Worm (Caenorhabditis elegans): ENCODE results near the gene R11F4.2.

Gene R11F4.2

ce11 chrII:4062477-4062876 is 20.4 kb upstream of the R11F4.2 start, which contains the start of gene gadr-4:
Gene gadr-4 (minus strand): TSS chrII:4062577.
- TF ChIP-seq nhr-19 (GFP tag; conservative IDR thresholded peaks at IDR 0.05) (no peak), ceh-63 (GFP tag; optimal IDR thresholded peaks at IDR 0.05) (no peak)

- no peak for TF ChIP-seq mdl-1 (tag; optimal IDR thresholded peaks at IDR 0.05)
- TF ChIP-seq C04F5.9 (tag; optimal IDR thresholded peaks at IDR 0.05): no peak
- no peak for TF ChIP-seq isw-1 (GFP tag; IDR thresholded peaks at IDR 0.05)
- no peak for TF ChIP-seq egl-27 (tag; optimal IDR thresholded peaks at IDR 0.05)
- TF ChIP-seq dsc-1 (tag; optimal IDR thresholded peaks at IDR 0.05): no peak
- TF ChIP-seq mab-9 (GFP tag; IDR thresholded peaks at IDR 0.05): no peak
- TF ChIP-seq zip-4 (GFP tag; optimal IDR thresholded peaks at IDR 0.05): no peak
- no peak for TF ChIP-seq ama-1 (optimal IDR thresholded peaks at IDR 0.05)
- no peak for TF ChIP-seq nhr-90 (tag; optimal IDR thresholded peaks at IDR 0.05; ENCODE audit: poor library complexity)
- no peak for TF ChIP-seq efl-1 (optimal IDR thresholded peaks at IDR 0.05)
- no peak for TF ChIP-seq efl-1 (GFP tag; optimal IDR thresholded peaks at IDR 0.05 in 1 of 2)
- no peak for TF ChIP-seq swsn-7 (tag; optimal IDR thresholded peaks at IDR 0.05)
- no peak for TF ChIP-seq ztf-4 (tag; optimal IDR thresholded peaks at IDR 0.05)
- no peak for TF ChIP-seq ceh-63 (GFP tag; optimal IDR thresholded peaks at IDR 0.05)
- TF ChIP-seq sox-4 (tag; optimal IDR thresholded peaks at IDR 0.05): no peak
- TF ChIP-seq fkh-8 (tag; optimal IDR thresholded peaks at IDR 0.05): no peak
- no peak for TF ChIP-seq xbp-1 (tag; optimal IDR thresholded peaks at IDR 0.05)
- no peak for TF ChIP-seq fkh-10 (GFP tag; optimal IDR thresholded peaks at IDR 0.05)
Measured at ce11 chrII:4063997-4064396, 18.9 kb upstream of the R11F4.2 start, which contains the start of gene fbxb-118. Gene fbxb-118 (minus strand): TSS chrII:4064097.

ce11 chrII:4067258-4067657 is 15.6 kb upstream of the R11F4.2 start, which contains the start of gene W06A11.1:
Gene W06A11.1 (plus strand): TSS chrII:4067558.
- no peak for TF ChIP-seq lin-35 (GFP tag; optimal IDR thresholded peaks at IDR 0.05)
- no peak for TF ChIP-seq hlh-17 (GFP tag; optimal IDR thresholded peaks at IDR 0.05; ENCODE audit: borderline replicate concordance)
- TF ChIP-seq snpc-4 (tag; optimal IDR thresholded peaks at IDR 0.05): no peak
- no peak for TF ChIP-seq elt-3 (tag; optimal IDR thresholded peaks at IDR 0.05)
- TF ChIP-seq mdl-1 (tag; optimal IDR thresholded peaks at IDR 0.05): no peak
- no peak for TF ChIP-seq ceh-8 (GFP tag; optimal IDR thresholded peaks at IDR 0.05)
- TF ChIP-seq fkh-10 (GFP tag; optimal IDR thresholded peaks at IDR 0.05): no peak
- no peak for TF ChIP-seq fos-1 (tag; optimal IDR thresholded peaks at IDR 0.05)
- no peak for TF ChIP-seq nhr-237 (tag; optimal IDR thresholded peaks at IDR 0.05)
- TF ChIP-seq nhr-11 (tag; optimal IDR thresholded peaks at IDR 0.05): no peak
- no peak for TF ChIP-seq tbx-2 (tag; optimal IDR thresholded peaks at IDR 0.05)
- no peak for TF ChIP-seq nhr-19 (GFP tag; conservative IDR thresholded peaks at IDR 0.05)
- TF ChIP-seq irx-1 (tag; optimal IDR thresholded peaks at IDR 0.05): no peak

ce11 chrII:4068141-4068540 is 14.7 kb upstream of the R11F4.2 start:
- TF ChIP-seq lir-3 (tag; optimal IDR thresholded peaks at IDR 0.05; ENCODE audit: poor library complexity) (no peak), lin-39 (tag; optimal IDR thresholded peaks at IDR 0.05) (no peak)

ce11 chrII:4071075-4071474 is 11.8 kb upstream of the R11F4.2 start:
- TF ChIP-seq egl-13 (tag; optimal IDR thresholded peaks at IDR 0.05) (no peak), nhr-19 (GFP tag; conservative IDR thresholded peaks at IDR 0.05) (no peak)

ce11 chrII:4074710-4075109 is 8.1 kb upstream of the R11F4.2 start:
- no peak for TF ChIP-seq ama-1 (optimal IDR thresholded peaks at IDR 0.05)
- no peak for TF ChIP-seq elt-3 (tag; optimal IDR thresholded peaks at IDR 0.05)
- no peak for TF ChIP-seq fkh-8 (tag; optimal IDR thresholded peaks at IDR 0.05)
- TF ChIP-seq rnt-1 (tag; optimal IDR thresholded peaks at IDR 0.05): no peak
- TF ChIP-seq C34B4.2 (tag; optimal IDR thresholded peaks at IDR 0.05): no peak
- TF ChIP-seq lin-14 (GFP tag; optimal IDR thresholded peaks at IDR 0.05): no peak
- no peak for TF ChIP-seq aly-2 (tag; optimal IDR thresholded peaks at IDR 0.05)
- no peak for TF ChIP-seq tbx-2 (tag; optimal IDR thresholded peaks at IDR 0.05)
- no peak for TF ChIP-seq ceh-63 (GFP tag; optimal IDR thresholded peaks at IDR 0.05)
- TF ChIP-seq skn-1 (tag; optimal IDR thresholded peaks at IDR 0.05): no peak
- TF ChIP-seq Y116A8C.19 (tag; optimal IDR thresholded peaks at IDR 0.05; ENCODE audit: borderline replicate concordance): no peak
- TF ChIP-seq ces-1 (GFP tag; optimal IDR thresholded peaks at IDR 0.05): no peak
- TF ChIP-seq zag-1 (tag; optimal IDR thresholded peaks at IDR 0.05): no peak
- TF ChIP-seq ztf-4 (tag; optimal IDR thresholded peaks at IDR 0.05): no peak
- no peak for TF ChIP-seq efl-1 (optimal IDR thresholded peaks at IDR 0.05)
- TF ChIP-seq efl-1 (GFP tag; optimal IDR thresholded peaks at IDR 0.05 in 1 of 2): no peak
- TF ChIP-seq isw-1 (GFP tag; IDR thresholded peaks at IDR 0.05): no peak
- no peak for TF ChIP-seq lin-13 (GFP tag; optimal IDR thresholded peaks at IDR 0.05)
- no peak for TF ChIP-seq vab-15 (tag; optimal IDR thresholded peaks at IDR 0.05)

All from whole organism, L1 larva.